Worm (Caenorhabditis elegans): ENCODE measurements around the gene Y75B8A.63.

Y75B8A.63 gene

DNA sequence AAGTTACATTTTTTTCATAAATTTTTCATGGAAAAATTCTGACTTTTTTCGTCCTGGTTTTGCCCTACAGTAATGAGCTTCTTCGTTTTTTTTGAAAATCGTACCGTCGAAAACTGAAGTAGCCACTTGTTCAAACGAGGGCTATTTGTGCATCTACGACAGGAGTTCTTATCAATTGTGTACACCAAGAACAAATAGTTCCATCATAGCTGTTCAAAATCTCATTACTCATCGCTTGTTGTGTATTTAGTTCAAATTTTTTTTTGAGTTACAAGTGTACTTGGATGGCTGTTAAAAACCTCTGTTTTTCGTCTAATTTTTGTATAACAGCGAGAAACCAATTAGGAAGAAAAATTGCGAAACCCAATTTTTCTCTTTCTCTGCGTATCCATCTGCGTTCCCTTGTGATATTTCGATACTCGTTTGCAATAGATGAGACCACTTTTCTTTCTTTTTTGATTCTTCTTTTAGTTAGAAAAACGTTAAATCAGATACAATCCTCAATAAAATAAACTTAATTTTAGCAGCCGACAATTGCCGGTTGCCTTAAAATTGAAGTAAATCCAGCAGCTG, 22.9 kb upstream of the Y75B8A.63 start:
- TF ChIP-seq C38D4.7 (GFP tag; optimal IDR thresholded peaks at IDR 0.05) (no peak), hlh-13 (GFP tag; optimal IDR thresholded peaks at IDR 0.05) (no peak), gmeb-2 (tag; optimal IDR thresholded peaks at IDR 0.05) (no peak), fkh-10 (GFP tag; optimal IDR thresholded peaks at IDR 0.05) (no peak), ets-4 (tag; optimal IDR thresholded peaks at IDR 0.05) (no peak), lim-6 (tag; optimal IDR thresholded peaks at IDR 0.05) (no peak)

DNA sequence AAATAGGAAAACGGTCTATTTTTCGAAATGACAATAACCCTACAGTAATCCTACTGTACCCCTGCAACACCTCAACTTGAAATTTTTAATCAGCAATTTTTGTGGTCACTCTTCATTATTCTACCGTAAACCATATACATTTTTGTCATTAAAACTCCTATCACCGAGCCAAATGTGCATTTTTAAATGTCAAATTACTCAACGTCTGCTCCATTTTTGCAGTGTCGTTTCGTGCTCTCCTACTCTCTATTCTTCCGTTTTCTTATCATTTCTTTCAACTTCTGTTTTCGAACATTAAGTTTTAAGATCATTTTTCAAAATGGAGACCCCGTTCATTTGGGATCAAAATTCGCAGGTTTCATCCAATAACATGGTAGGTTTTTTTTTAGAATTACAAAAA, 20.3 kb upstream of the Y75B8A.63 start, which contains the start of gene pqn-92:
TSS of gene pqn-92 (plus strand) at position 307 of the 400 bp plus-strand sequence.
- TF ChIP-seq ama-1 (optimal IDR thresholded peaks at IDR 0.05) (no peak), fkh-6 (tag; optimal IDR thresholded peaks at IDR 0.05) (no peak), hlh-30 (tag; optimal IDR thresholded peaks at IDR 0.05; ENCODE audit: insufficient read depth) (no peak), hlh-8 (tag; optimal IDR thresholded peaks at IDR 0.05) (no peak), ztf-16 (tag; optimal IDR thresholded peaks at IDR 0.05) (no peak), F13H6.1 (tag; optimal IDR thresholded peaks at IDR 0.05) (no peak), dve-1 (tag; optimal IDR thresholded peaks at IDR 0.05) (no peak), pax-1 (tag; optimal IDR thresholded peaks at IDR 0.05) (no peak), ceh-31 (tag; optimal IDR thresholded peaks at IDR 0.05) (no peak), dmd-4 (tag; optimal IDR thresholded peaks at IDR 0.05; ENCODE audit: borderline replicate concordance) (no peak), T23F11.4 (GFP tag; optimal IDR thresholded peaks at IDR 0.05) (no peak), K02D7.2 (tag; optimal IDR thresholded peaks at IDR 0.05) (no peak), ceh-45 (GFP tag; IDR thresholded peaks at IDR 0.05) (no peak)

DNA sequence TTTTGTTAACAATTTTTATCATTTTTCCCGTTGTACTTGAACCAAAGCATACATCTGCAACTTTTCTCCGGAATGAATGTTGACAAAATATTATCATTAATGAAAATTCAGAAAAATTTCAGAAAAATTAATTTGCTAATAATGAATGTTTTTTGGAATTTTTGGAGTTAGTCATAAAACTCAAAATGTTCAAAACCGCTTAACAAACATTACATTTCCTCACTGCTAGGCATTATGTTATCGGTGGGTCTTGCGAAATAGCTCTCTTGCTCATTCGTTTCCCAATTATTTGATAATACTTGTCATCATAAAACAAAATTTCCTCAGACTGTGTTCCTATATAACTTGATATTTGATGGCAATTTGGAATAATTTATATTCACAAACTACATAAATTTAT, 14.9 kb upstream of the Y75B8A.63 start, which contains the start of gene Y75B8A.39:
TSS of gene Y75B8A.39 (plus strand) at position 301 of the 400 bp plus-strand sequence.
- TF ChIP-seq ceh-34 (tag; optimal IDR thresholded peaks at IDR 0.05) (no peak), pha-4 (tag; optimal IDR thresholded peaks at IDR 0.05) (no peak), K02D7.2 (tag; optimal IDR thresholded peaks at IDR 0.05) (no peak)

DNA sequence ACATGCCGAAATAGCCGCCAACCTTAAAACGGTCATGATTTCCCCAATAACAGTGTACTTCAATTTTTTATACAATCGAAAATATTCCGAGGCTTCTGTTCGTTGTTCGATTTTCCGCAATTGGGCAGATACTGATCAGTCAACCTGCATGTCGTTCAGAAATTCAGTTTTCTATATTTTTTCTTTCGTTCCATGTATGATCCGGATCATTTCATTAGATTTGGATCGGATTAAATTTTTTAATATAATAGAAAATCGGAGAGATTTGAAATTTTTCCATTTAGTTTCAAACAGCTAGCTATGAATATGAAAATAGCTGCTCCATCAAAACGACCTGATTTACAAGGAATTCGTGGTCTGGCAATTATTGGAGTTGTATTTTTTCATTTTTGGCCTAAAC, 12.6 kb upstream of the Y75B8A.63 start, which contains the start of gene Y75B8A.37:
TSS of gene Y75B8A.37 (plus strand) at position 301 of the 400 bp plus-strand sequence.
- no peak for TF ChIP-seq tbx-2 (tag; optimal IDR thresholded peaks at IDR 0.05)
- no peak for TF ChIP-seq ceh-48 (tag; optimal IDR thresholded peaks at IDR 0.05)
- TF ChIP-seq ceh-19 (GFP tag; optimal IDR thresholded peaks at IDR 0.05): no peak
- TF ChIP-seq sox-4 (tag; optimal IDR thresholded peaks at IDR 0.05): no peak
- no peak for TF ChIP-seq T23F11.4 (GFP tag; optimal IDR thresholded peaks at IDR 0.05)
- no peak for TF ChIP-seq K09A11.1 (tag; optimal IDR thresholded peaks at IDR 0.05; ENCODE audit: insufficient read depth)
- TF ChIP-seq eyg-1 (tag; optimal IDR thresholded peaks at IDR 0.05): no peak
- TF ChIP-seq dve-1 (tag; optimal IDR thresholded peaks at IDR 0.05): no peak
- no peak for TF ChIP-seq ceh-2 (tag; optimal IDR thresholded peaks at IDR 0.05)
- no peak for TF ChIP-seq hlh-13 (GFP tag; optimal IDR thresholded peaks at IDR 0.05)
- no peak for TF ChIP-seq hlh-8 (tag; optimal IDR thresholded peaks at IDR 0.05)
- TF ChIP-seq nhr-232 (tag; optimal IDR thresholded peaks at IDR 0.05): no peak

DNA sequence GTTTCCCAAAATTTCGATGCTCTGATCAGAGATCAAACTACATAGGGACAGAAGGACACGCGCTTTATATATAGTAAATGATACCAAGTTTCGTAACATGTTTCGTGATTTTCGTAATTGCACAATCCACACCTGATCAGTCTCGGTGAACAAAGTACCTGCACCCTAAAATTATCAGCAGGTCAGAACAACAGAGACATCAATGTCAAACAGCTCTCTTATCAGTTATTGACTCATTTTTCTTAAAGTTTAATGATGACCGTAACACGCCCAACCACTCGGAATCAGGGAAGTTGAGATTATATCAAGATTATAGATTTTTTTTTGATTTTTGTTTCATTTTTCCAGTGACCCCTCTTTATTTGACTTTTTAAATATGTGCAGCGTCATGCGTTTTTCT, 10.3 kb upstream of the Y75B8A.63 start:
- TF ChIP-seq K02D7.2 (tag; optimal IDR thresholded peaks at IDR 0.05) (no peak), elt-2 (tag; optimal IDR thresholded peaks at IDR 0.05) (peak; percentile 40)

DNA sequence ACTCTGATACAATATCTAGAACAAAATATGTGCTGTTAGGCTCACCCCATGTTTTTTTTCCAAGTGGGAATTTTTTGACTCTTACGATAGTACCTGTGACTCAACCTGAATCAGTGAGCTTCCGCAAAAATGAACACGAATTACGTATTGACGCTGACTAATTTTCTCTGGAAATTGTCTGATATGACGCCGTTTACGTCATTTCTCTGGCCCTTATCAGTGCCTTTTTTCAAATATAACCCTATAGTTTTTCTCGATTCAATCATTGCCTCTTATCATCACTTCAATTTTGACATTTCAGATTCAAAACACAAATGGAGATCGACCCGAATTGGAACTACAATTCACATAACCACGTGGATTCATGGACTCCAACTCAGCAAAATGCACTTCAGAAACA, 9.0 kb upstream of the Y75B8A.63 start, which contains the start of gene Y75B8A.28:
TSS of gene Y75B8A.28 (plus strand) at position 296 of the 400 bp plus-strand sequence.
- TF ChIP-seq elt-2 (tag; optimal IDR thresholded peaks at IDR 0.05): peak; percentile 85
- no peak for TF ChIP-seq ceh-14 (tag; optimal IDR thresholded peaks at IDR 0.05)

Data from whole organism, late embryonic.